Worm (Caenorhabditis elegans): ENCODE measurements around the gene F15H10.8.
"Not testable (repeated sequence)": the region's sequence is repeated elsewhere in the genome, so short reads cannot be mapped to it uniquely, and the experiment has no call there.

ce11 chrV:10450355-10450754 is 47.7 kb upstream of the F15H10.8 start:
- TF ChIP-seq snpc-4 (GFP tag; optimal IDR thresholded peaks at IDR 0.05); snpc-4 (tag; optimal IDR thresholded peaks at IDR 0.05); lin-26 (GFP tag; IDR thresholded peaks at IDR 0.05); F57A8.1 (GFP tag; optimal IDR thresholded peaks at IDR 0.05); ama-1 (optimal IDR thresholded peaks at IDR 0.05); ama-1 (GFP tag; optimal IDR thresholded peaks at IDR 0.05); tlf-1 (GFP tag; optimal IDR thresholded peaks at IDR 0.05): not testable (repeated sequence)

Measured in whole organism, young adult.